Worm (Caenorhabditis elegans): ENCODE measurements around the gene C34E11.2.

Gene C34E11.2

ce11 chrX:11814667-11815066, at the start of gene C34E11.2:
C34E11.2 (minus strand) TSS chrX:11814750.
- TF ChIP-seq set-16 (GFP tag; IDR thresholded peaks at IDR 0.05), result peak; percentile 87
- TF ChIP-seq zag-1 (tag; optimal IDR thresholded peaks at IDR 0.05), result no peak
- 0 out of 2 replicates have a peak, but pooled peaks have one; percentile 44 for TF ChIP-seq egl-43 (GFP tag; IDR thresholded peaks at IDR 0.05)
- no peak for TF ChIP-seq daf-19 (GFP tag; conservative IDR thresholded peaks at IDR 0.05)
- no peak for TF ChIP-seq sdz-12 (GFP tag; optimal IDR thresholded peaks at IDR 0.05)
- TF ChIP-seq R02D3.7 (tag; optimal IDR thresholded peaks at IDR 0.05), result no peak
- no peak for TF ChIP-seq nhr-237 (tag; optimal IDR thresholded peaks at IDR 0.05)

ce11 chrX:11863307-11863706, 48.8 kb upstream of the C34E11.2 start, which contains the start of gene F54F7.10:
F54F7.10 (plus strand) TSS chrX:11863607.
- TF ChIP-seq F44E2.7 (GFP tag; IDR thresholded peaks at IDR 0.05), result no peak
- no peak for TF ChIP-seq unc-39 (tag; optimal IDR thresholded peaks at IDR 0.05)
- no peak for TF ChIP-seq gei-8 (GFP tag; optimal IDR thresholded peaks at IDR 0.05)
- TF ChIP-seq mxl-2 (GFP tag; conservative IDR thresholded peaks at IDR 0.05), result no peak
- TF ChIP-seq Y5F2A.4 (GFP tag; optimal IDR thresholded peaks at IDR 0.05), result no peak
- no peak for TF ChIP-seq lin-15B (tag; optimal IDR thresholded peaks at IDR 0.05)
- no peak for TF ChIP-seq ZK546.5 (tag; optimal IDR thresholded peaks at IDR 0.05)
- no peak for TF ChIP-seq nhr-76 (tag; optimal IDR thresholded peaks at IDR 0.05)
- no peak for TF ChIP-seq zag-1 (tag; optimal IDR thresholded peaks at IDR 0.05)
- TF ChIP-seq php-3 (GFP tag; IDR thresholded peaks at IDR 0.05), result no peak
- no peak for TF ChIP-seq D1046.2 (GFP tag; IDR thresholded peaks at IDR 0.05)

- TF ChIP-seq ztf-7 (tag; optimal IDR thresholded peaks at IDR 0.05), result no peak
- TF ChIP-seq T26A8.4 (GFP tag; IDR thresholded peaks at IDR 0.05), result no peak
- no peak for TF ChIP-seq zag-1 (tag; optimal IDR thresholded peaks at IDR 0.05)
- TF ChIP-seq aly-2 (tag; optimal IDR thresholded peaks at IDR 0.05), result no peak
- TF ChIP-seq dpl-1 (GFP tag; optimal IDR thresholded peaks at IDR 0.05), result no peak
- no peak for TF ChIP-seq rbr-2 (tag; optimal IDR thresholded peaks at IDR 0.05)
- no peak for TF ChIP-seq dmd-9 (GFP tag; IDR thresholded peaks at IDR 0.05)
- no peak for TF ChIP-seq nhr-11 (tag; optimal IDR thresholded peaks at IDR 0.05)
- no peak for TF ChIP-seq mep-1 (tag; optimal IDR thresholded peaks at IDR 0.05)
- TF ChIP-seq ceh-20 (GFP tag; IDR thresholded peaks at IDR 0.05), result no peak
- TF ChIP-seq nhr-10 (tag; optimal IDR thresholded peaks at IDR 0.05), result no peak
- no peak for TF ChIP-seq lin-1 (GFP tag; IDR thresholded peaks at IDR 0.05)
- TF ChIP-seq F26F4.8 (GFP tag; conservative IDR thresholded peaks at IDR 0.05), result no peak
These were observed 42.6 kb upstream of the C34E11.2 start, which contains the start of gene mes-1 for ce11 chrX:11857178-11857577. mes-1 (plus strand) TSS chrX:11857478.

ce11 chrX:11856214-11856613, 41.7 kb upstream of the C34E11.2 start:
- TF ChIP-seq unc-62 (GFP tag; optimal IDR thresholded peaks at IDR 0.05 in 1 of 2) (peak in 1 of 2 experiments; percentile 90), unc-62 (tag; optimal IDR thresholded peaks at IDR 0.05) (no peak), saeg-2 (GFP tag; IDR thresholded peaks at IDR 0.05) (no peak)

- TF ChIP-seq nhr-41 (GFP tag; IDR thresholded peaks at IDR 0.05) (no peak), hmg-1.1 (GFP tag; IDR thresholded peaks at IDR 0.05) (no peak), mdt-29 (GFP tag; IDR thresholded peaks at IDR 0.05) (no peak), aha-1 (tag) (no peak), lin-1 (GFP tag; IDR thresholded peaks at IDR 0.05) (no peak), unc-62 (GFP tag; optimal IDR thresholded peaks at IDR 0.05 in 1 of 2) (no peak), unc-62 (tag; optimal IDR thresholded peaks at IDR 0.05) (no peak), F44E2.7 (GFP tag; IDR thresholded peaks at IDR 0.05) (no peak), dve-1 (tag; optimal IDR thresholded peaks at IDR 0.05; ENCODE audit: insufficient read depth) (no peak), duxl-1 (tag; optimal IDR thresholded peaks at IDR 0.05; ENCODE audit: poor library complexity) (no peak), zfp-3 (GFP tag; conservative IDR thresholded peaks at IDR 0.05) (no peak), arid-1 (GFP tag; conservative IDR thresholded peaks at IDR 0.05) (no peak), fos-1 (tag; optimal IDR thresholded peaks at IDR 0.05) (no peak), mep-1 (tag; optimal IDR thresholded peaks at IDR 0.05) (no peak)
These were observed 40.4 kb upstream of the C34E11.2 start, which contains the start of gene F54F7.8 for ce11 chrX:11854903-11855302. F54F7.8 (minus strand) TSS chrX:11855003.

Data from whole organism, L4 larva.